Fruit fly (Drosophila melanogaster): Measurements from ENCODE around the gene CG42570.

DNA sequence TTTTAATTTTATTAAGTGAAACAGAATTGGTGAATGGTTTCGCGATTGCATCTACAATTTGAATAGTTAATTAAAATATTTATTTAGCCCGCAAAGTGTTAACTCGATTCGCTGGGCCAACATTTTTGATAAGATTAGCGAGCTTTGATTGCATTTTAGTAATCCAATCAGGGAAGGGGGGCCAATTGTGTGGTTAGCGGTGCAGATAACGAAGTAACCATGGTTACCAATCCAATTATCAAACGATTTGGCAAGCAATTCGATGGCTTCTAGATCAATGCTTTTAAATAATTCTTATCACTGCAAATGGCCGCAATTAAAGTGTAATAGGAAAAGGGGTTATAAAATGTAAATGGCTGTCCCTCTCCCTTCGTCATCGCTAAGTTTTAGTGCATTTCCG, 25.2 kb upstream of the CG42570 start:
- TF ChIP-seq CG18262 (tag; optimal IDR thresholded peaks at IDR 0.05), result no peak
- no peak for TF ChIP-seq Hey (tag; optimal IDR thresholded peaks at IDR 0.05)
- no peak for TF ChIP-seq sim (GFP tag; IDR thresholded peaks at IDR 0.05)
